Fruit fly (Drosophila melanogaster) whole organism, pupa: Measurements from ENCODE around the gene CG6739.
A peak's percentile ranks its signal among the peaks of the same experiment; 100 is the strongest.

Source experiments
- CG32121 ChIP-seq: fragments of 200-800 bp; sonication (Bioruptor generic); IDR thresholded peaks from 2 replicates; pipeline ENCODE4 v1.3.6; 2022; ENCODE audit warnings: missing biosample characterization, missing genetic modification characterization
- CG8159 ChIP-seq: fragments of 200-800 bp; sonication (Bioruptor generic); optimal IDR thresholded peaks from 3 replicates; lab custom pipeline; 2018; ENCODE audit warnings: missing biosample characterization, mild to moderate bottlenecking, missing genetic modification characterization, moderate library complexity
- D1 ChIP-seq: fragments of 200-800 bp; sonication (Bioruptor generic); optimal IDR thresholded peaks from 2 replicates; lab custom pipeline; 2018; ENCODE audit warnings: missing biosample characterization, mild to moderate bottlenecking, missing genetic modification characterization, moderate library complexity
- gl ChIP-seq: fragments of 200-800 bp; sonication (Bioruptor generic); optimal IDR thresholded peaks from 2 replicates; lab custom pipeline; 2018; ENCODE audit warnings: missing biosample characterization, mild to moderate bottlenecking, missing genetic modification characterization

DNA sequence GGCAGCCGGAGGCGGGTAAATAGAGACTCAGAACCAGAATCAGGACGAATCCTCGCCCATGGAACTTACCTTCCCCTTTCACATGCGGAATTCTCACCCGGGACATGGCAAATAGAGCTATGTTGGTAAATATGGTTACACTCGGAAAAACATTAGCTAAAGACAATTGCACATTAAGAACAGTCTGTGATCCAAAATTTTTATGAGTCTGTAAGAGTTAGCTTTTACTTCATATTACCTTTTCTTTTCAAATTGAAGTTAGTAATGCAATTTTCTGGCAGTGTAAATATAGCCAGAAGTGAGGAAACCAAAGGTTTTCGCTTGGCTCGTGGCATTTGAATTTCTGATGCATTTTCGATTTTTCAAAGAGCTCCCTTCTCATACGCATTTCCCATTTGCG, 27.0 kb downstream of the CG6739 start:
- TF ChIP-seq D1 (tag; lab: Kevin White, UChicago): no peak
- no peak for TF ChIP-seq gl (tag; lab: Kevin White, UChicago)
- no peak for TF ChIP-seq CG32121
- TF ChIP-seq CG8159 (tag; lab: Kevin White, UChicago): peak; percentile 10
